Fruit fly (Drosophila melanogaster) whole organism, wandering third instar larva: ENCODE results near the gene CG3808.
A peak's percentile ranks its signal among the peaks of the same experiment; 100 is the strongest.

ENCODE experiments used
- Dfd ChIP-seq: fragments of >200 bp; optimal IDR thresholded peaks from 2 replicates; lab custom pipeline; 2017; ENCODE audit warnings: missing biosample characterization, missing genetic modification characterization
- Hr78 ChIP-seq: fragments of >200 bp; optimal IDR thresholded peaks from 2 replicates; lab custom pipeline; 2017; ENCODE audit warnings: missing biosample characterization, missing genetic modification characterization
- OdsH ChIP-seq: fragments of 200-800 bp; sonication (Bioruptor generic); optimal IDR thresholded peaks from 2 replicates; lab custom pipeline; 2016; ENCODE audit warnings: missing biosample characterization, mild to moderate bottlenecking, missing genetic modification characterization
- Rel ChIP-seq, 2 experiments: fragments of 200-800 bp; sonication (Bioruptor generic) in 1 of 2; optimal IDR thresholded peaks; 2 replicates in 1 of 2; 3 replicates in 1 of 2; lab custom pipeline; 2016 to 2019; ENCODE audit warnings: mild to moderate bottlenecking in 2 of 2, missing biosample characterization in 2 of 2, missing genetic modification characterization in 2 of 2, moderate library complexity in 1 of 2
- Vsx2 ChIP-seq: fragments of 200-300, 225-300 bp; sonication (Bioruptor generic); optimal IDR thresholded peaks from 2 replicates; lab custom pipeline; 2018; ENCODE audit warnings: missing biosample characterization, missing genetic modification characterization; ENCODE audit not compliant: partially characterized antibody
- br ChIP-seq: fragments of 200-800 bp; sonication (Bioruptor generic); optimal IDR thresholded peaks from 2 replicates; lab custom pipeline; 2016; ENCODE audit warnings: missing biosample characterization, missing genetic modification characterization
- brk ChIP-seq: fragments of 200-800 bp; sonication (Bioruptor generic); optimal IDR thresholded peaks from 2 replicates; lab custom pipeline; 2016; ENCODE audit warnings: missing biosample characterization, mild to moderate bottlenecking, missing genetic modification characterization
- fru ChIP-seq: fragments of 200-800 bp; sonication (Bioruptor generic); optimal IDR thresholded peaks from 3 replicates; lab custom pipeline; 2016; ENCODE audit warnings: missing biosample characterization, mild to moderate bottlenecking, missing genetic modification characterization
- psq ChIP-seq: fragments of 200-800 bp; sonication (Bioruptor generic); optimal IDR thresholded peaks from 3 replicates; lab custom pipeline; 2017; ENCODE audit warnings: missing biosample characterization, mild to moderate bottlenecking, missing genetic modification characterization, moderate library complexity

DNA sequence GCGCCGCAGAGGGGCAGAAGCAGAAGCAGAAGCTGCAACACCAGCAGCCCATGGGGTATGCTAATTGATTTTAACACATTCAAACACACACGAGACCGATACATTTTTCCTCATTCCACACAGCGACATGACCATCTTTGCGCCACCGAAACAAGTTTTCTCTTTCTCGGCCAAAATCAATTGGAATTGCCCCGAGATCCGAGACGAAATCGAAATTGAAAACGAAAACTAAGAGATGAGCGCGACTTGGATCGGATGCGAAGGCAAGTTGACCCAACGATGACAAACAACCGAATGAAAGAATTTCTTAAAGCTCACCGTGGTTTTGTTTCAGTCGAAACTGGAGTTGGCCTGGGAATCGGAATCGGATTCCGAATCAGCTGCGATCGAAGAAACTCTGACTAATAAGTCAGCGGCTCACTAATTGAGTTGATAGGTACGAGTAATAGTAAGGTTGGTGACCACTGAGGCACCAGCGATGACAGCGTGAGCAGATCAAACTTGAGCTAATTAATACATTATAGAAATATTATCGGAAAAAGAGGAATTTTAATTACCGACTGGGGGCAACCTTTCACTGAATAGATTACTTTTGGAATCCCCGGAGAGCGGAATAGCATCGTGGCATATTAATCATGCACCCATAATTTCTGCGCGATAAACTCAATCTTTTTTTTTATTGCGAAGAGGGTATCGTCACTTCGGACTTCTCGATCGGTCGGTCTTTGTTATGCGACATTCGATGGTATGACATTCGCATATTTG lies 12.2 kb downstream of the CG3808 start, which contains the start of gene CG11619:
- no peak for TF ChIP-seq psq (GFP tag; lab: Kevin White, UChicago)
- no peak for TF ChIP-seq Dfd (GFP tag; lab: Kevin White, UChicago)
- TF ChIP-seq fru (GFP tag; lab: Kevin White, UChicago), result peak; percentile 1
- TF ChIP-seq Rel (GFP tag; optimal IDR thresholded peaks at IDR 0.05; lab: Kevin White, UChicago), result no peak
- TF ChIP-seq Rel (tag; optimal IDR thresholded peaks at IDR 0.05; lab: Kevin White, UChicago), result peak; percentile 48
- TF ChIP-seq OdsH (GFP tag; lab: Kevin White, UChicago), result no peak
- TF ChIP-seq Vsx2 (GFP tag; lab: Kevin White, UChicago), result no peak
- TF ChIP-seq brk (GFP tag; lab: Kevin White, UChicago), result no peak
- TF ChIP-seq Hr78, result no peak
- no peak for TF ChIP-seq br (GFP tag; lab: Kevin White, UChicago)
